Fruit fly (Drosophila melanogaster) whole organism, adult: ENCODE results near the gene Btk.

Experiments
- CG11617 ChIP-seq: fragments of 200-800 bp; sonication (Bioruptor generic); optimal IDR thresholded peaks from 2 replicates; lab custom pipeline; 2017; ENCODE audit warnings: mild to moderate bottlenecking, missing biosample characterization, missing genetic modification reagents, missing genetic modification characterization
- CG1620 ChIP-seq: fragments of 200-800 bp; sonication (Bioruptor generic); optimal IDR thresholded peaks from 2 replicates; lab custom pipeline; 2016; ENCODE audit warnings: missing biosample characterization, missing genetic modification characterization
- Clk ChIP-seq: fragments of 200-800 bp; sonication (Bioruptor generic); optimal IDR thresholded peaks from 2 replicates; lab custom pipeline; 2017; ENCODE audit warnings: missing biosample characterization, missing genetic modification characterization
- Crg-1 ChIP-seq: fragments of 200-800 bp; sonication (Bioruptor generic); optimal IDR thresholded peaks from 2 replicates; lab custom pipeline; 2016; ENCODE audit warnings: missing biosample characterization, missing genetic modification characterization
- ovo ChIP-seq: fragments of 200-800 bp; sonication (Bioruptor generic); optimal IDR thresholded peaks from 2 replicates; lab custom pipeline; 2016; ENCODE audit warnings: missing biosample characterization, missing genetic modification characterization

- TF ChIP-seq CG1620: no peak
- peak; percentile 59 for TF ChIP-seq CG11617 (GFP tag; lab: Kevin White, UChicago)
- TF ChIP-seq Crg-1 (GFP tag; lab: Kevin White, UChicago): no peak
- TF ChIP-seq Clk: no peak
- peak; percentile 53 for TF ChIP-seq ovo (GFP tag; lab: Kevin White, UChicago)
These were observed 67.3 kb downstream of the Btk start for dm6 chr2L:8233571-8233970.
